Worm (Caenorhabditis elegans) whole organism, young adult: ENCODE measurements around the gene hphd-1.

Experiments used
- B0336.3 ChIP-seq: fragments of 200-800 bp; sonication (Bioruptor generic); IDR thresholded peaks from 2 replicates; pipeline ENCODE4 v1.3.6; 2022; ENCODE audit warnings: missing genetic modification characterization, missing compliant biosample characterization
- C17E4.6 ChIP-seq: fragments of 200-800 bp; sonication (Bioruptor generic); IDR thresholded peaks from 2 replicates; pipeline ENCODE4 v1.3.6; 2022; ENCODE audit warnings: missing genetic modification reagents, missing genetic modification characterization, missing compliant biosample characterization
- F23B12.7 ChIP-seq: sonication (generic microtip); optimal IDR thresholded peaks from 2 replicates; lab custom pipeline; 2017; ENCODE audit warnings: missing genetic modification characterization, mild to moderate bottlenecking, missing compliant biosample characterization, antibody characterized with exemption, moderate library complexity; ENCODE audit not compliant: insufficient read depth
- F37B4.10 ChIP-seq: fragments of 200-800 bp; sonication (Bioruptor generic); IDR thresholded peaks from 2 replicates; pipeline ENCODE4 v1.3.6; 2022; ENCODE audit warnings: missing genetic modification characterization, missing compliant biosample characterization
- Y53F4B.3 ChIP-seq: fragments of 200-800 bp; sonication (Bioruptor generic); IDR thresholded peaks from 2 replicates; pipeline ENCODE4 v1.3.6; 2022; ENCODE audit warnings: missing genetic modification reagents, missing genetic modification characterization, missing compliant biosample characterization
- Y53G8AR.9 ChIP-seq: fragments of 200-800 bp; sonication (Bioruptor generic); conservative IDR thresholded peaks from 2 replicates; pipeline ENCODE4 v1.3.6; 2022; ENCODE audit warnings: missing genetic modification reagents, missing genetic modification characterization, missing compliant biosample characterization
- Y67H2A.10 ChIP-seq: fragments of 200-800 bp; sonication (Bioruptor generic); conservative IDR thresholded peaks from 2 replicates; pipeline ENCODE4 v1.3.6; 2022; ENCODE audit warnings: missing genetic modification reagents, missing genetic modification characterization, missing compliant biosample characterization
- Y79H2A.3 ChIP-seq: fragments of 200-800 bp; sonication (Bioruptor generic); conservative IDR thresholded peaks from 2 replicates; pipeline ENCODE4 v1.3.6; 2022; ENCODE audit warnings: missing genetic modification reagents, missing genetic modification characterization, missing compliant biosample characterization
- ZK185.1 ChIP-seq: sonication (generic microtip); optimal IDR thresholded peaks from 2 replicates; lab custom pipeline; 2016; ENCODE audit warnings: mild to moderate bottlenecking, missing genetic modification characterization, missing compliant biosample characterization; ENCODE audit not compliant: poor library complexity, severe bottlenecking
- akir-1 ChIP-seq: fragments of 200-800 bp; sonication (Bioruptor generic); optimal IDR thresholded peaks from 2 replicates; lab custom pipeline; 2018; ENCODE audit warnings: mild to moderate bottlenecking, missing genetic modification characterization, moderate library complexity, missing compliant biosample characterization
- aptf-3 ChIP-seq: fragments of 200-800 bp; sonication (Bioruptor generic); IDR thresholded peaks from 2 replicates; pipeline ENCODE4 v1.3.6; 2022; ENCODE audit warnings: missing genetic modification characterization, missing compliant biosample characterization
- atf-7 ChIP-seq: sonication (generic microtip); optimal IDR thresholded peaks from 2 replicates; lab custom pipeline; 2017; ENCODE audit warnings: mild to moderate bottlenecking, missing genetic modification characterization, missing compliant biosample characterization
- attf-5 ChIP-seq: fragments of 200-800 bp; sonication (Bioruptor generic); optimal IDR thresholded peaks from 2 replicates; lab custom pipeline; 2018; ENCODE audit warnings: mild to moderate bottlenecking, missing genetic modification characterization, missing compliant biosample characterization
- cebp-1 ChIP-seq, 2 experiments: fragments of 200-800 bp in 1 of 2; sonication (Bioruptor generic) in 1 of 2; sonication (generic microtip) in 1 of 2; IDR thresholded peaks in 1 of 2; optimal IDR thresholded peaks in 1 of 2; 2 replicates each; pipeline versions ENCODE4 v1.3.6 to Lab custom; 2017 to 2022; ENCODE audit warnings: missing compliant biosample characterization in 2 of 2, missing genetic modification characterization in 2 of 2, mild to moderate bottlenecking in 1 of 2, missing genetic modification reagents in 1 of 2, moderate library complexity in 1 of 2
- ceh-100 ChIP-seq: fragments of 200-800 bp; sonication (Bioruptor generic); IDR thresholded peaks from 2 replicates; pipeline ENCODE4 v1.3.6; 2022; ENCODE audit warnings: missing genetic modification reagents, missing genetic modification characterization, missing compliant biosample characterization
- ceh-58 ChIP-seq: fragments of 200-800 bp; sonication (Bioruptor generic); IDR thresholded peaks from 2 replicates; pipeline ENCODE4 v1.3.6; 2022; ENCODE audit warnings: missing genetic modification characterization, missing compliant biosample characterization
- die-1 ChIP-seq: sonication (generic microtip); optimal IDR thresholded peaks from 2 replicates; lab custom pipeline; 2016; ENCODE audit warnings: missing genotype, mild to moderate bottlenecking, missing genetic modification characterization, missing compliant biosample characterization
- dpff-1 ChIP-seq: sonication (generic microtip); optimal IDR thresholded peaks from 2 replicates; lab custom pipeline; 2017; ENCODE audit warnings: mild to moderate bottlenecking, missing genetic modification characterization, missing compliant biosample characterization
- dpl-1 ChIP-seq: fragments of 150-350 bp; optimal IDR thresholded peaks from 2 replicates; lab custom pipeline; 2014; ENCODE audit warnings: missing biosample characterization, missing genetic modification reagents, missing genetic modification characterization
- egl-18 ChIP-seq: fragments of 200-800 bp; sonication (Bioruptor generic); IDR thresholded peaks from 2 replicates; pipeline ENCODE4 v1.3.6; 2022; ENCODE audit warnings: missing genetic modification reagents, missing genetic modification characterization, missing compliant biosample characterization
- egrh-3 ChIP-seq: fragments of 200-800 bp; sonication (Bioruptor generic); IDR thresholded peaks from 2 replicates; pipeline ENCODE4 v1.3.6; 2022; ENCODE audit warnings: missing genetic modification reagents, missing genetic modification characterization, missing compliant biosample characterization
- gei-17 ChIP-seq: fragments of 200-800 bp; sonication (Bioruptor generic); optimal IDR thresholded peaks from 2 replicates; lab custom pipeline; 2018; ENCODE audit warnings: mild to moderate bottlenecking, missing genetic modification characterization, missing compliant biosample characterization
- him-1 ChIP-seq: sonication (generic microtip); optimal IDR thresholded peaks from 2 replicates; lab custom pipeline; 2016; ENCODE audit warnings: missing genotype, missing genetic modification reagents, missing genetic modification characterization, missing compliant biosample characterization
- hlh-12 ChIP-seq: sonication (generic microtip); optimal IDR thresholded peaks from 2 replicates; lab custom pipeline; 2016; ENCODE audit warnings: missing genetic modification characterization, missing compliant biosample characterization
- hmg-1.2 ChIP-seq: fragments of 200-800 bp; sonication (Bioruptor generic); IDR thresholded peaks from 2 replicates; pipeline ENCODE4 v1.3.6; 2022; ENCODE audit warnings: missing genetic modification reagents, missing genetic modification characterization, missing compliant biosample characterization
- lag-1 ChIP-seq: fragments of 200-800 bp; sonication (Bioruptor generic); IDR thresholded peaks from 2 replicates; pipeline ENCODE4 v1.3.6; 2022; ENCODE audit warnings: missing genetic modification reagents, missing genetic modification characterization, missing compliant biosample characterization
- lsy-27 ChIP-seq: sonication (generic microtip); optimal IDR thresholded peaks from 2 replicates; lab custom pipeline; 2017; ENCODE audit warnings: missing genetic modification characterization, mild to moderate bottlenecking, missing compliant biosample characterization, antibody characterized with exemption, missing genotype, borderline replicate concordance; ENCODE audit not compliant: insufficient read depth
- madf-10 ChIP-seq: sonication (generic microtip); optimal IDR thresholded peaks from 2 replicates; lab custom pipeline; 2016; ENCODE audit warnings: mild to moderate bottlenecking, missing genetic modification characterization, missing compliant biosample characterization
- mcd-1 ChIP-seq: fragments of 200-800 bp; sonication (Bioruptor generic); IDR thresholded peaks from 2 replicates; pipeline ENCODE4 v1.3.6; 2022; ENCODE audit warnings: missing genetic modification reagents, missing genetic modification characterization, missing compliant biosample characterization
- mel-28 ChIP-seq: sonication (generic microtip); optimal IDR thresholded peaks from 2 replicates; lab custom pipeline; 2016; ENCODE audit warnings: borderline replicate concordance, mild to moderate bottlenecking, missing genetic modification characterization, missing compliant biosample characterization
- mxl-1 ChIP-seq: sonication (generic microtip); optimal IDR thresholded peaks from 2 replicates; lab custom pipeline; 2016; ENCODE audit warnings: missing genetic modification characterization, missing compliant biosample characterization
- nhr-120 ChIP-seq: fragments of 200-800 bp; sonication (Bioruptor generic); IDR thresholded peaks from 2 replicates; pipeline ENCODE4 v1.3.6; 2022; ENCODE audit warnings: missing genetic modification characterization, missing compliant biosample characterization
- nhr-179 ChIP-seq: sonication (generic microtip); optimal IDR thresholded peaks from 2 replicates; lab custom pipeline; 2016; ENCODE audit warnings: mild to moderate bottlenecking, missing genetic modification characterization, missing compliant biosample characterization
- nhr-27 ChIP-seq: fragments of 200-800 bp; sonication (Bioruptor generic); optimal IDR thresholded peaks from 2 replicates; lab custom pipeline; 2018; ENCODE audit warnings: mild to moderate bottlenecking, missing genetic modification characterization, moderate library complexity, missing compliant biosample characterization
- repo-1 ChIP-seq: sonication (generic microtip); optimal IDR thresholded peaks from 2 replicates; lab custom pipeline; 2017; ENCODE audit warnings: mild to moderate bottlenecking, missing genetic modification characterization, missing compliant biosample characterization
- sea-2 ChIP-seq: fragments of 200-800 bp; sonication (Bioruptor generic); IDR thresholded peaks from 2 replicates; pipeline ENCODE4 v1.3.6; 2022; ENCODE audit warnings: missing genetic modification characterization, missing compliant biosample characterization
- snpc-1.3 ChIP-seq: sonication (generic microtip); optimal IDR thresholded peaks from 2 replicates; lab custom pipeline; 2017; ENCODE audit warnings: missing genetic modification characterization, mild to moderate bottlenecking, missing compliant biosample characterization, antibody characterized with exemption, moderate library complexity, missing genotype, missing genetic modification reagents; ENCODE audit not compliant: insufficient read depth
- snpc-3.4 ChIP-seq: sonication (generic microtip); optimal IDR thresholded peaks from 2 replicates; lab custom pipeline; 2017; ENCODE audit warnings: missing genetic modification characterization, mild to moderate bottlenecking, missing compliant biosample characterization, antibody characterized with exemption, moderate library complexity, missing genotype, missing genetic modification reagents
- snpc-4 ChIP-seq, 5 experiments: fragments of 150-350 bp in 1 of 5; sonication (generic microtip) in 4 of 5; optimal IDR thresholded peaks; 2 replicates each; lab custom pipeline; 2014 to 2018; ENCODE audit warnings: missing genetic modification characterization in 5 of 5, missing biosample characterization in 3 of 5, antibody characterized with exemption in 2 of 5, mild to moderate bottlenecking in 2 of 5, missing compliant biosample characterization in 2 of 5, missing genotype in 2 of 5, moderate library complexity in 2 of 5, missing genetic modification reagents in 1 of 5
- tbx-9 ChIP-seq: sonication (generic microtip); optimal IDR thresholded peaks from 2 replicates; lab custom pipeline; 2016; ENCODE audit warnings: borderline replicate concordance, missing genetic modification characterization, inconsistent platforms, missing compliant biosample characterization
- tlf-1 ChIP-seq: fragments of 200-800 bp; sonication (Bioruptor generic); optimal IDR thresholded peaks from 2 replicates; lab custom pipeline; 2018; ENCODE audit warnings: mild to moderate bottlenecking, missing genetic modification characterization, missing compliant biosample characterization
- zfh-2 ChIP-seq: fragments of 200-800 bp; sonication (Bioruptor generic); conservative IDR thresholded peaks from 2 replicates; pipeline ENCODE4 v1.3.6; 2022; ENCODE audit warnings: missing genetic modification reagents, missing genetic modification characterization, missing compliant biosample characterization
- zim-3 ChIP-seq: sonication (generic microtip); optimal IDR thresholded peaks from 2 replicates; lab custom pipeline; 2017; ENCODE audit warnings: mild to moderate bottlenecking, missing genetic modification characterization, moderate library complexity, missing compliant biosample characterization
- ztf-6 ChIP-seq: fragments of 200-800 bp; sonication (Bioruptor generic); IDR thresholded peaks from 2 replicates; pipeline ENCODE4 v1.3.6; 2022; ENCODE audit warnings: missing genetic modification reagents, missing genetic modification characterization, missing compliant biosample characterization

Gene hphd-1

DNA sequence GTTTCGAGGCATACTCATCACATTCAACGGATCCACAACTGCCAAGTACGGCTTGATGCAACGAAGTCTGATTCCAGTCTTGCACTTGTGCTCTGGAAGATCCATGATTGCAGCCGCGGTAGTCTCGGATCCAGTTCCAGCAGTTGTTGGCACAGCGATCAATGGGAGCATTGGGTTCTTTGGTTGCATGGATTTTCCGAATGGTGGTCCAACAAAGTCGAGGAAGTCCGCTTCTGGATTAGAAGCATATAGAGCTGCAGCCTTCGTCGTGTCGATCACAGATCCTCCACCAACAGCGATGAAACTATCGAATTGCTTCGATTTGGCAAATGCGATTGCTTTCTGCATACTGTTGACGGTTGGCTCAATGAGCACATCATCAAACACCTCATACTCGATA, 1.0 kb downstream of the hphd-1 start (continued):
- TF ChIP-seq dpff-1 (tag; lab: Kevin White, UChicago) (no peak), aptf-3 (GFP tag; lab: Robert Waterston, UW) (no peak)

DNA sequence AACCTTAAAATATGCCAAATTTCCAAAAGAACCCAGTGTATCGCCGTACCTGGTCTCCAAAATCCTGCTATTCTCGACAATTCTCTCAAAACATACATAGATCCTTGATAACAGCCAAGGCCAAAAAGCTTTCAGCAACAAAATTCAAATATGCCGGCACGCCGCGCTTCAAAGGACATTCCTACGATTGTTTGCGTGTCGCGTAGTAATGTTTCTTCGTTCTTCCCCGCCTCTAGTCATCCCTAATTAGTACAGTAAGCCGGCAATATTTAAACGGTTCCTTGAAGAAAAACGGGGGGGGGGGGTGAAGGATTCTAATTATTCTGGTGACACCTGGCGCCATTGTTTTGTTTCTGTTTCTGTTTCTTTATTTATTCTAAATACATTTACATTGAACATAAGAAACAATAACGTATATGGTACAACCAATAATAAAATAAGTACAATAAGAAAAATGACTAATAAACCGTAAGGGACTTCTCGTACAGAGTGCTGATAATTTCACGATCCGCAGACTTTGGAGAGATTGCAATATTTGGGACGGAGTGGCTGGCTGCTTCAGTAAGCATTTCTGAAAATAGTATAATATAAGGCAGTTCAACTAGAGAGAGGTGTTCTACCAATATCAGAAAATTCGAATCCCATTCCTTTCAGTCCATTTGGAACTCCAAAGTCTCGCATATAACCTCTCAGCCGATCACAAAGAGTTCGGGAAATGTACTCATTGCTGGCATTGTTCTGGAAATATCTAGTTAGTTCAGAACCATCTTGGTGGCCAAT, 2.2 kb downstream of the hphd-1 start:
- TF ChIP-seq lsy-27 (tag; lab: Kevin White, UChicago) (no peak), lag-1 (GFP tag; lab: Robert Waterston, UW) (no peak), B0336.3 (GFP tag; lab: Robert Waterston, UW) (peak; percentile 75), mxl-1 (tag; lab: Kevin White, UChicago) (no peak), F37B4.10 (GFP tag; lab: Robert Waterston, UW) (no peak), repo-1 (tag; lab: Kevin White, UChicago) (peak; percentile 96), nhr-179 (tag; lab: Kevin White, UChicago) (no peak), cebp-1 (GFP tag; IDR thresholded peaks at IDR 0.05; lab: Robert Waterston, UW) (no peak), cebp-1 (tag; optimal IDR thresholded peaks at IDR 0.05; lab: Kevin White, UChicago) (peak; percentile 58), madf-10 (peak; percentile 73), dpl-1 (GFP tag; lab: Kevin White, UChicago) (no peak), him-1 (tag; lab: Kevin White, UChicago) (no peak), Y53G8AR.9 (GFP tag; lab: Robert Waterston, UW) (no peak; the same call in none of the 2 replicates), hmg-1.2 (peak; percentile 24; the same call in 1 of the 2 replicates), ceh-58 (GFP tag; lab: Robert Waterston, UW) (no peak), snpc-4 (GFP tag; optimal IDR thresholded peaks at IDR 0.05; lab: Kevin White, UChicago) (no peak), snpc-4 (tag; optimal IDR thresholded peaks at IDR 0.05; lab: Kevin White, UChicago) (peak in 1 of 4 experiments; percentile 43), gei-17 (GFP tag; lab: Kevin White, UChicago) (peak; percentile 47), zim-3 (tag; lab: Kevin White, UChicago) (no peak), mcd-1 (GFP tag; lab: Robert Waterston, UW) (peak; percentile 40; the same call in 1 of the 2 replicates), Y67H2A.10 (GFP tag; lab: Robert Waterston, UW) (no peak), ZK185.1 (tag; lab: Kevin White, UChicago) (peak; percentile 48), zfh-2 (GFP tag; lab: Robert Waterston, UW) (no peak), snpc-1.3 (tag; lab: Kevin White, UChicago) (no peak), hlh-12 (tag; lab: Kevin White, UChicago) (no peak), C17E4.6 (GFP tag; lab: Robert Waterston, UW) (no peak), nhr-27 (no peak), F23B12.7 (tag; lab: Kevin White, UChicago) (no peak), Y79H2A.3 (GFP tag; lab: Robert Waterston, UW) (no peak), tlf-1 (GFP tag; lab: Kevin White, UChicago) (peak; percentile 83), mel-28 (tag; lab: Kevin White, UChicago) (no peak), snpc-3.4 (tag; lab: Kevin White, UChicago) (no peak), die-1 (no peak), ztf-6 (GFP tag; lab: Robert Waterston, UW) (no peak), sea-2 (GFP tag; lab: Robert Waterston, UW) (no peak), attf-5 (GFP tag; lab: Kevin White, UChicago) (peak; percentile 13), atf-7 (tag; lab: Kevin White, UChicago) (peak; percentile 60), egrh-3 (GFP tag; lab: Robert Waterston, UW) (no peak), akir-1 (no peak), Y53F4B.3 (no peak), egl-18 (GFP tag; lab: Robert Waterston, UW) (no peak), tbx-9 (tag; lab: Kevin White, UChicago) (no peak), nhr-120 (GFP tag; lab: Robert Waterston, UW) (no peak), ceh-100 (GFP tag; lab: Robert Waterston, UW) (no peak)
